Fruit fly (Drosophila melanogaster) whole organism, embryonic: ENCODE measurements around the gene CG11698.

ENCODE experiments used
- BEAF-32 ChIP-seq: fragments of 200-800 bp; sonication (Bioruptor generic); optimal IDR thresholded peaks from 3 replicates; lab custom pipeline; 2017; ENCODE audit warnings: missing biosample characterization, missing genetic modification characterization, mild to moderate bottlenecking, moderate library complexity, missing genetic modification reagents
- Blimp-1 ChIP-seq: fragments of 200-800 bp; sonication (Bioruptor generic); optimal IDR thresholded peaks from 3 replicates; lab custom pipeline; 2018; ENCODE audit warnings: missing biosample characterization, missing genetic modification characterization, mild to moderate bottlenecking, moderate library complexity, missing genetic modification reagents
- CG14710 ChIP-seq: fragments of 200-800 bp; sonication (Bioruptor generic); optimal IDR thresholded peaks from 3 replicates; lab custom pipeline; 2019; ENCODE audit warnings: missing biosample characterization, mild to moderate bottlenecking, missing genetic modification characterization, moderate library complexity
- CG15073 ChIP-seq: fragments of 200-800 bp; sonication (Bioruptor generic); optimal IDR thresholded peaks from 2 replicates; lab custom pipeline; 2016; ENCODE audit warnings: missing biosample characterization, missing genetic modification characterization
- CG1603 ChIP-seq: fragments of 200-800 bp; sonication (Bioruptor generic); optimal IDR thresholded peaks from 2 replicates; lab custom pipeline; 2019; ENCODE audit warnings: missing biosample characterization, mild to moderate bottlenecking, missing genetic modification characterization, moderate library complexity
- CG17361 ChIP-seq: fragments of 200-800 bp; sonication (Bioruptor generic); IDR thresholded peaks from 3 replicates; pipeline ENCODE4 v1.3.6; 2022; ENCODE audit warnings: missing biosample characterization, missing genetic modification characterization
- CG17385 ChIP-seq: fragments of 200-800 bp; sonication (Bioruptor generic); optimal IDR thresholded peaks from 3 replicates; lab custom pipeline; 2018; ENCODE audit warnings: missing biosample characterization, mild to moderate bottlenecking, missing genetic modification characterization
- CG18476 ChIP-seq: fragments of 200-800 bp; sonication (Bioruptor generic); optimal IDR thresholded peaks from 2 replicates; lab custom pipeline; 2016; ENCODE audit warnings: missing biosample characterization, mild to moderate bottlenecking, missing genetic modification characterization
- CG2120 ChIP-seq: fragments of 200-800 bp; sonication (Bioruptor generic); optimal IDR thresholded peaks from 3 replicates; lab custom pipeline; 2016; ENCODE audit warnings: missing biosample characterization, missing genetic modification characterization
- CG2199 ChIP-seq: fragments of 200-800 bp; sonication (Bioruptor generic); IDR thresholded peaks from 3 replicates; pipeline ENCODE4 v1.3.6; 2022; ENCODE audit warnings: missing biosample characterization, missing genetic modification characterization
- CG30020 ChIP-seq: fragments of 200-800 bp; optimal IDR thresholded peaks from 2 replicates; lab custom pipeline; 2019; ENCODE audit warnings: missing biosample characterization, mild to moderate bottlenecking, missing genetic modification characterization, moderate library complexity
- CG32772 ChIP-seq: fragments of 200-800 bp; sonication (Bioruptor generic); IDR thresholded peaks from 2 replicates; pipeline ENCODE4 v1.3.6; 2022; ENCODE audit warnings: missing biosample characterization, missing genetic modification characterization
- CG33557 ChIP-seq: fragments of 200-800 bp; sonication (Bioruptor generic); optimal IDR thresholded peaks from 2 replicates; lab custom pipeline; 2019; ENCODE audit warnings: missing biosample characterization, mild to moderate bottlenecking, missing genetic modification characterization, moderate library complexity
- CG4404 ChIP-seq: fragments of 200-800 bp; sonication (Bioruptor generic); IDR thresholded peaks from 2 replicates; pipeline ENCODE4 v1.3.6; 2022; ENCODE audit warnings: missing biosample characterization, missing genetic modification characterization
- CG4424 ChIP-seq: fragments of 200-800 bp; sonication (Bioruptor generic); optimal IDR thresholded peaks from 3 replicates; lab custom pipeline; 2016; ENCODE audit warnings: missing biosample characterization, missing genetic modification characterization
- CG7357 ChIP-seq: fragments of 200-800 bp; sonication (Bioruptor generic); IDR thresholded peaks from 3 replicates; pipeline ENCODE4 v1.3.6; 2022; ENCODE audit warnings: missing biosample characterization, missing genetic modification characterization
- CG7556 ChIP-seq: fragments of 200-800 bp; sonication (Bioruptor generic); optimal IDR thresholded peaks from 2 replicates; lab custom pipeline; 2017; ENCODE audit warnings: missing biosample characterization, mild to moderate bottlenecking, missing genetic modification characterization
- CG9797 ChIP-seq: fragments of 200-800 bp; sonication (Bioruptor generic); optimal IDR thresholded peaks from 3 replicates; lab custom pipeline; 2018; ENCODE audit warnings: missing biosample characterization, mild to moderate bottlenecking, missing genetic modification characterization
- Dll ChIP-seq: fragments of 200-800 bp; sonication (Bioruptor generic); IDR thresholded peaks from 4 replicates; pipeline ENCODE4 v1.3.6; 2022; ENCODE audit warnings: missing biosample characterization, missing genetic modification characterization; ENCODE audit not compliant: partially characterized antibody
- Dp ChIP-seq: fragments of 200-800 bp; sonication (Bioruptor generic); optimal IDR thresholded peaks from 2 replicates; lab custom pipeline; 2018; ENCODE audit warnings: missing biosample characterization, mild to moderate bottlenecking, missing genetic modification characterization, moderate library complexity
- Dref ChIP-seq: fragments of 200-800 bp; sonication (Bioruptor generic); IDR thresholded peaks from 2 replicates; pipeline ENCODE4 v1.3.6; 2022; ENCODE audit warnings: missing biosample characterization, missing genetic modification characterization
- E2f2 ChIP-seq: fragments of 200-800 bp; sonication (Bioruptor generic); IDR thresholded peaks from 2 replicates; pipeline ENCODE4 v1.3.6; 2022; ENCODE audit warnings: missing biosample characterization, missing genetic modification characterization
- Lpt ChIP-seq: fragments of >200 bp; optimal IDR thresholded peaks from 2 replicates; lab custom pipeline; 2018; ENCODE audit warnings: missing biosample characterization, missing genetic modification characterization
- MBD-R2 ChIP-seq: fragments of 200-800 bp; sonication (Bioruptor generic); IDR thresholded peaks from 2 replicates; pipeline ENCODE4 v1.3.6; 2022; ENCODE audit warnings: missing biosample characterization, missing genetic modification characterization
- MESR4 ChIP-seq: fragments of 200-800 bp; sonication (Bioruptor generic); optimal IDR thresholded peaks from 2 replicates; lab custom pipeline; 2018; ENCODE audit warnings: missing biosample characterization, mild to moderate bottlenecking, missing genetic modification characterization, moderate library complexity
- Pdp1 ChIP-seq, 2 experiments: fragments of 200-800 bp; sonication (Bioruptor generic); optimal IDR thresholded peaks; 3 replicates each; lab custom pipeline; 2016; ENCODE audit warnings: missing biosample characterization in 2 of 2, missing genetic modification characterization in 2 of 2, mild to moderate bottlenecking in 1 of 2, moderate library complexity in 1 of 2
- Sry-δ ChIP-seq: fragments of 200-800 bp; sonication (Bioruptor generic); optimal IDR thresholded peaks from 2 replicates; lab custom pipeline; 2016; ENCODE audit warnings: missing biosample characterization, missing genetic modification characterization
- Ssrp ChIP-seq: fragments of 200-800 bp; sonication (Bioruptor generic); optimal IDR thresholded peaks from 2 replicates; lab custom pipeline; 2018; ENCODE audit warnings: missing biosample characterization, mild to moderate bottlenecking, missing genetic modification characterization, moderate library complexity
- Stat92E ChIP-seq, 3 experiments: fragments of >200 bp in 2 of 3; fragments of 200-800 bp in 1 of 3; sonication (Bioruptor generic) in 1 of 3; optimal IDR thresholded peaks; 2 replicates each; lab custom pipeline; 2017 to 2019; ENCODE audit warnings: missing biosample characterization in 3 of 3, missing genetic modification characterization in 3 of 3, mild to moderate bottlenecking in 1 of 3, moderate library complexity in 1 of 3
- ara ChIP-seq: fragments of 200-800 bp; sonication (Bioruptor generic); IDR thresholded peaks from 2 replicates; pipeline ENCODE4 v1.3.6; 2022; ENCODE audit warnings: missing biosample characterization, missing genetic modification characterization
- chinmo ChIP-seq: fragments of 200-800 bp; sonication (Bioruptor generic); IDR thresholded peaks from 4 replicates; pipeline ENCODE4 v1.3.6; 2022; ENCODE audit warnings: missing biosample characterization, missing genetic modification characterization; ENCODE audit not compliant: partially characterized antibody
- ems ChIP-seq: fragments of 200-800 bp; sonication (Bioruptor generic); optimal IDR thresholded peaks from 3 replicates; lab custom pipeline; 2016; ENCODE audit warnings: missing biosample characterization, missing genetic modification characterization
- fd3F ChIP-seq: fragments of 200-800 bp; sonication (Bioruptor generic); optimal IDR thresholded peaks from 2 replicates; lab custom pipeline; 2018; ENCODE audit warnings: missing biosample characterization, mild to moderate bottlenecking, missing genetic modification characterization, moderate library complexity
- gfzf ChIP-seq: fragments of 200-800 bp; sonication (Bioruptor generic); optimal IDR thresholded peaks from 2 replicates; lab custom pipeline; 2016; ENCODE audit warnings: missing biosample characterization, mild to moderate bottlenecking, missing genetic modification characterization, moderate library complexity
- gt ChIP-seq: fragments of 200-800 bp; sonication (Bioruptor generic); IDR thresholded peaks from 2 replicates; pipeline ENCODE4 v1.3.6; 2022; ENCODE audit warnings: missing biosample characterization, missing genetic modification characterization
- lab ChIP-seq: fragments of 200-800 bp; sonication (Bioruptor generic); optimal IDR thresholded peaks from 3 replicates; lab custom pipeline; 2017; ENCODE audit warnings: missing biosample characterization, missing genetic modification characterization, mild to moderate bottlenecking, moderate library complexity, missing genetic modification reagents
- lbe ChIP-seq: fragments of 200-800 bp; sonication (Bioruptor generic); optimal IDR thresholded peaks from 2 replicates; lab custom pipeline; 2016; ENCODE audit warnings: missing biosample characterization, mild to moderate bottlenecking, missing genetic modification characterization
- nau ChIP-seq: fragments of 200-800 bp; sonication (Bioruptor generic); optimal IDR thresholded peaks from 3 replicates; lab custom pipeline; 2017; ENCODE audit warnings: missing biosample characterization, mild to moderate bottlenecking, missing genetic modification characterization, missing genetic modification reagents
- p53 ChIP-seq: fragments of 200-800 bp; sonication (Bioruptor generic); optimal IDR thresholded peaks from 2 replicates; lab custom pipeline; 2016; ENCODE audit warnings: missing biosample characterization, missing genetic modification characterization
- phol ChIP-seq: fragments of 200-800 bp; sonication (Bioruptor generic); optimal IDR thresholded peaks from 3 replicates; lab custom pipeline; 2018; ENCODE audit warnings: missing biosample characterization, mild to moderate bottlenecking, missing genetic modification characterization, moderate library complexity
- pros ChIP-seq: fragments of 200-800 bp; sonication (Bioruptor generic); optimal IDR thresholded peaks from 3 replicates; lab custom pipeline; 2019; ENCODE audit warnings: missing biosample characterization, mild to moderate bottlenecking, missing genetic modification characterization, moderate library complexity
- pzg ChIP-seq: fragments of 200-800 bp; sonication (Bioruptor generic); optimal IDR thresholded peaks from 3 replicates; lab custom pipeline; 2018; ENCODE audit warnings: missing biosample characterization, mild to moderate bottlenecking, missing genetic modification characterization, moderate library complexity
- slp2 ChIP-seq: fragments of 200-800 bp; sonication (Bioruptor generic); optimal IDR thresholded peaks from 2 replicates; lab custom pipeline; 2016; ENCODE audit warnings: missing biosample characterization, missing genetic modification characterization
- so ChIP-seq: fragments of 200-800 bp; sonication (Bioruptor generic); IDR thresholded peaks from 3 replicates; pipeline ENCODE4 v1.3.6; 2022; ENCODE audit warnings: missing biosample characterization, missing genetic modification characterization
- stwl ChIP-seq: fragments of 200-800 bp; sonication (Bioruptor generic); optimal IDR thresholded peaks from 3 replicates; lab custom pipeline; 2018; ENCODE audit warnings: missing biosample characterization, mild to moderate bottlenecking, missing genetic modification characterization, moderate library complexity
- tap ChIP-seq: fragments of 200-800 bp; optimal IDR thresholded peaks from 3 replicates; lab custom pipeline; 2019; ENCODE audit warnings: missing biosample characterization, mild to moderate bottlenecking, missing genetic modification characterization, moderate library complexity
- unc-4 ChIP-seq: fragments of 200-800 bp; sonication (Bioruptor generic); IDR thresholded peaks from 2 replicates; pipeline ENCODE4 v1.3.6; 2022; ENCODE audit warnings: missing biosample characterization, missing genetic modification characterization; ENCODE audit not compliant: partially characterized antibody

The CG11698 gene

dm6 chr3R:8343251-8343744, 31.3 kb downstream of the CG11698 start, which contains the start of the genes PNKP and COX7AL (continued):
- TF ChIP-seq CG2199 (GFP tag; lab: Robert Waterston, UW): no peak
- TF ChIP-seq Dll (GFP tag; lab: Robert Waterston, UW): 0 out of 4 replicates have a peak, but pooled peaks have one; percentile 17
- TF ChIP-seq ems (GFP tag; lab: Kevin White, UChicago): no peak
- peak; percentile 44 for TF ChIP-seq MESR4 (GFP tag; lab: Kevin White, UChicago)
- TF ChIP-seq Dp (GFP tag; lab: Kevin White, UChicago): peak; percentile 58
- no peak for TF ChIP-seq CG7357 (GFP tag; lab: Robert Waterston, UW)
- no peak for TF ChIP-seq CG15073 (GFP tag; lab: Kevin White, UChicago)
- TF ChIP-seq CG30020 (tag; lab: Kevin White, UChicago): no peak
- peak in 1 of 2 experiments; percentile 20 for TF ChIP-seq Pdp1 (GFP tag; optimal IDR thresholded peaks at IDR 0.05; lab: Kevin White, UChicago)
- peak; percentile 71 for TF ChIP-seq E2f2
- TF ChIP-seq Ssrp (tag; lab: Kevin White, UChicago): no peak
- TF ChIP-seq CG17361 (GFP tag; lab: Robert Waterston, UW): no peak
- TF ChIP-seq lbe: no peak
- no peak for TF ChIP-seq fd3F (GFP tag; lab: Kevin White, UChicago)
- TF ChIP-seq MBD-R2 (GFP tag; lab: Robert Waterston, UW): peak; percentile 73
- TF ChIP-seq chinmo: no peak
- TF ChIP-seq Lpt (GFP tag; lab: Kevin White, UChicago): no peak
- peak; percentile 13 for TF ChIP-seq Sry-δ (GFP tag; lab: Kevin White, UChicago)
- peak; percentile 60 for TF ChIP-seq gfzf (GFP tag; lab: Kevin White, UChicago)
- TF ChIP-seq BEAF-32 (GFP tag; lab: Kevin White, UChicago): peak; percentile 33
- no peak for TF ChIP-seq CG4404 (GFP tag; lab: Robert Waterston, UW)
- no peak for TF ChIP-seq slp2 (GFP tag; lab: Kevin White, UChicago)
- no peak for TF ChIP-seq CG7556 (GFP tag; lab: Kevin White, UChicago)
- no peak for TF ChIP-seq unc-4 (GFP tag; lab: Robert Waterston, UW)
- no peak for TF ChIP-seq lab
- TF ChIP-seq pzg (GFP tag; lab: Kevin White, UChicago): peak; percentile 37
- no peak for TF ChIP-seq CG32772 (GFP tag; lab: Robert Waterston, UW)
- no peak for TF ChIP-seq CG18476 (GFP tag; lab: Kevin White, UChicago)
- TF ChIP-seq tap (tag; lab: Kevin White, UChicago): no peak
- TF ChIP-seq Stat92E (GFP tag; optimal IDR thresholded peaks at IDR 0.05; lab: Kevin White, UChicago): no peak
- TF ChIP-seq CG14710 (tag; lab: Kevin White, UChicago): no peak
- TF ChIP-seq gt (GFP tag; lab: Robert Waterston, UW): no peak

- TF ChIP-seq ara (no peak), CG4424 (GFP tag; lab: Kevin White, UChicago) (no peak), chinmo (0 out of 4 replicates have a peak, but pooled peaks have one; percentile 44), stwl (tag; lab: Kevin White, UChicago) (peak; percentile 35), CG9797 (GFP tag; lab: Kevin White, UChicago) (peak; percentile 7), unc-4 (GFP tag; lab: Robert Waterston, UW) (0 out of 2 replicates have a peak, but pooled peaks have one; percentile 27), Dref (peak; percentile 14; the same call in 1 of the 2 replicates), Pdp1 (GFP tag; optimal IDR thresholded peaks at IDR 0.05; lab: Kevin White, UChicago) (peak in 1 of 2 experiments; percentile 84), CG33557 (GFP tag; lab: Kevin White, UChicago) (no peak), CG2120 (GFP tag; lab: Kevin White, UChicago) (no peak), nau (no peak), pros (GFP tag; lab: Kevin White, UChicago) (no peak), MBD-R2 (GFP tag; lab: Robert Waterston, UW) (peak; percentile 55), E2f2 (peak; percentile 86), pzg (GFP tag; lab: Kevin White, UChicago) (peak; percentile 55), phol (peak; percentile 16), gfzf (GFP tag; lab: Kevin White, UChicago) (peak; percentile 65), CG1603 (tag; lab: Kevin White, UChicago) (peak; percentile 1), so (GFP tag; lab: Robert Waterston, UW) (no peak), p53 (no peak), CG17385 (GFP tag; lab: Kevin White, UChicago) (peak; percentile 34), MESR4 (GFP tag; lab: Kevin White, UChicago) (peak; percentile 41), Blimp-1 (GFP tag; lab: Kevin White, UChicago) (peak; percentile 78)
These were observed 32.2 kb downstream of the CG11698 start, which contains the start of gene DppIII for dm6 chr3R:8344174-8344573. Gene DppIII, plus strand, starts transcription at chr3R:8344400.
